Worm (Caenorhabditis elegans) whole organism, L1 larva: Measurements from ENCODE around the gene C13B4.1.

Source experiments
- blmp-1 ChIP-seq: fragments of 150-350 bp; optimal IDR thresholded peaks from 2 replicates; lab custom pipeline; 2014; ENCODE audit warnings: missing biosample characterization, missing genetic modification characterization
- ceh-82 ChIP-seq, 3 experiments: fragments of 150-350 bp in 1 of 3; sonication (generic microtip) in 2 of 3; optimal IDR thresholded peaks; 2 replicates each; lab custom pipeline; 2014 to 2017; ENCODE audit warnings: missing biosample characterization in 3 of 3, missing genetic modification characterization in 3 of 3
- ceh-90 ChIP-seq: sonication (generic microtip); optimal IDR thresholded peaks from 2 replicates; lab custom pipeline; 2016; ENCODE audit warnings: missing genetic modification characterization, missing compliant biosample characterization
- fkh-4 ChIP-seq: sonication (generic microtip); optimal IDR thresholded peaks from 2 replicates; lab custom pipeline; 2016; ENCODE audit warnings: missing compliant biosample characterization, missing genetic modification characterization, borderline replicate concordance
- mep-1 ChIP-seq: fragments of 150-350 bp; optimal IDR thresholded peaks from 2 replicates; lab custom pipeline; 2014; ENCODE audit warnings: missing biosample characterization, missing genetic modification characterization
- nhr-12 ChIP-seq: sonication (generic microtip); optimal IDR thresholded peaks from 2 replicates; lab custom pipeline; 2017; ENCODE audit warnings: missing biosample characterization, missing genetic modification characterization
- nhr-20 ChIP-seq: sonication (generic microtip); optimal IDR thresholded peaks from 2 replicates; lab custom pipeline; 2016; ENCODE audit warnings: mild to moderate bottlenecking, missing genetic modification characterization, missing compliant biosample characterization
- nhr-47 ChIP-seq: sonication (generic microtip); optimal IDR thresholded peaks from 2 replicates; lab custom pipeline; 2016; ENCODE audit warnings: mild to moderate bottlenecking, missing genetic modification characterization, moderate library complexity, missing compliant biosample characterization
- nhr-77 ChIP-seq: fragments of 150-350 bp; optimal IDR thresholded peaks from 2 replicates; lab custom pipeline; 2014; ENCODE audit warnings: missing biosample characterization, missing genetic modification characterization
- sox-4 ChIP-seq: sonication (generic microtip); optimal IDR thresholded peaks from 2 replicates; lab custom pipeline; 2016; ENCODE audit warnings: missing genetic modification characterization, missing compliant biosample characterization
- sptf-1 ChIP-seq: fragments of 150-350 bp; optimal IDR thresholded peaks from 2 replicates; lab custom pipeline; 2014; ENCODE audit warnings: missing biosample characterization, missing genetic modification characterization
- unc-130 ChIP-seq: fragments of 150-350 bp; optimal IDR thresholded peaks from 2 replicates; lab custom pipeline; 2017; ENCODE audit warnings: missing biosample characterization, missing genetic modification characterization, inconsistent platforms
- unc-98 ChIP-seq: fragments of 200-800 bp; sonication (Bioruptor generic); IDR thresholded peaks from 2 replicates; pipeline ENCODE4 v1.3.6; 2022; ENCODE audit warnings: missing genetic modification characterization, missing compliant biosample characterization

DNA sequence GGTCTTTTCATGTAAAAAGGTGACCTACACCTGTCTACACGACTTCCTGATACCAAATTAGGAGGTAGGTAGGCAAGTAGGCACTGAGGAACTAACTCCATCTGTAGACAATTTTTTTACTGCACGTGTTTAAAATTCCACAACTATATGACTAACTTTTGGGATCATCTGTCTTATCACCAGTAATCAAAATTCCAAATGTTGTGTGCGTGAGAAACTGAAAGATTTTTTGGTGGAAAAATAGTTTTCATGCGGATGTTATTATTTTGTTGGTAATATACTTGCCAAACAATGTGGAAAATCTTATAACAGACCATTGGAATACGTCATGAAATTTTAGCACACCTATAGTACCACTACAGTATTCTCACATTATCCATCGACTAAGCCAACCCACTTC, 31.8 kb upstream of the C13B4.1 start, which contains the start of gene K10H10.13:
- TF ChIP-seq nhr-20 (no peak), sptf-1 (tag; lab: Kevin White, UChicago) (no peak), ceh-90 (tag; lab: Kevin White, UChicago) (no peak), fkh-4 (no peak), sox-4 (tag; lab: Kevin White, UChicago) (no peak), unc-130 (tag; lab: Kevin White, UChicago) (no peak), nhr-12 (no peak), unc-98 (GFP tag; lab: Robert Waterston, UW) (no peak), blmp-1 (tag; lab: Kevin White, UChicago) (no peak), nhr-47 (no peak), mep-1 (tag; lab: Kevin White, UChicago) (no peak), ceh-82 (tag; optimal IDR thresholded peaks at IDR 0.05; lab: Kevin White, UChicago) (no peak), nhr-77 (no peak)
